Worm (Caenorhabditis elegans) whole organism, L2 larva: ENCODE results near the gene F01D5.1.

Experiments
- F13H6.1 ChIP-seq: sonication (generic microtip); optimal IDR thresholded peaks from 2 replicates; lab custom pipeline; 2016; ENCODE audit warnings: missing genetic modification characterization, missing compliant biosample characterization
- ZK546.5 ChIP-seq: sonication (generic microtip); optimal IDR thresholded peaks from 2 replicates; lab custom pipeline; 2017; ENCODE audit warnings: missing biosample characterization, missing genetic modification characterization
- ceh-16 ChIP-seq: fragments of 150-350 bp; optimal IDR thresholded peaks from 2 replicates; lab custom pipeline; 2014; ENCODE audit warnings: missing biosample characterization, missing genetic modification characterization
- egl-27 ChIP-seq: sonication (generic microtip); optimal IDR thresholded peaks from 3 replicates; lab custom pipeline; 2017; ENCODE audit warnings: missing biosample characterization, missing genetic modification reagents, missing genetic modification characterization
- lin-11 ChIP-seq: fragments of 150-350 bp; sonication (generic microtip); optimal IDR thresholded peaks from 2 replicates; lab custom pipeline; 2014; ENCODE audit warnings: missing biosample characterization, missing genetic modification characterization, inconsistent platforms, mixed read lengths
- mdl-1 ChIP-seq, 2 experiments: fragments of 150-350 bp in 1 of 2; sonication (generic microtip) in 1 of 2; optimal IDR thresholded peaks; 2 replicates each; lab custom pipeline; 2017; ENCODE audit warnings: missing biosample characterization in 2 of 2, missing genetic modification characterization in 2 of 2
- nhr-12 ChIP-seq: fragments of 150-350 bp; optimal IDR thresholded peaks from 2 replicates; lab custom pipeline; 2014; ENCODE audit warnings: missing biosample characterization, missing genetic modification characterization
- nhr-6 ChIP-seq: fragments of 150-350 bp; optimal IDR thresholded peaks from 2 replicates; lab custom pipeline; 2014; ENCODE audit warnings: missing biosample characterization, missing genetic modification characterization
- sma-9 ChIP-seq, 2 experiments: fragments of 150-350 bp in 1 of 2; sonication (generic microtip) in 1 of 2; optimal IDR thresholded peaks; 2 replicates each; lab custom pipeline; 2014 to 2016; ENCODE audit warnings: missing genetic modification characterization in 2 of 2, mild to moderate bottlenecking in 1 of 2, missing biosample characterization in 1 of 2, missing compliant biosample characterization in 1 of 2, missing genetic modification reagents in 1 of 2, moderate library complexity in 1 of 2
- snpc-4 ChIP-seq: fragments of 150-350 bp; optimal IDR thresholded peaks from 2 replicates; lab custom pipeline; 2014; ENCODE audit warnings: missing biosample characterization, missing genetic modification characterization
- ztf-11 ChIP-seq: sonication (generic microtip); optimal IDR thresholded peaks from 2 replicates; lab custom pipeline; 2017; ENCODE audit warnings: missing biosample characterization, missing genetic modification characterization

ce11 chrII:14006210-14006609 lies 8.8 kb upstream of the F01D5.1 start, which contains the start of gene F01D5.6:
- TF ChIP-seq nhr-6 (tag; lab: Kevin White, UChicago) (no peak), lin-11 (tag; lab: Kevin White, UChicago) (no peak), sma-9 (GFP tag; optimal IDR thresholded peaks at IDR 0.05; lab: Kevin White, UChicago) (no peak), sma-9 (tag; optimal IDR thresholded peaks at IDR 0.05; lab: Kevin White, UChicago) (no peak), nhr-12 (no peak), mdl-1 (tag; optimal IDR thresholded peaks at IDR 0.05; lab: Kevin White, UChicago) (no peak), F13H6.1 (tag; lab: Kevin White, UChicago) (no peak), ceh-16 (tag; lab: Kevin White, UChicago) (no peak), ztf-11 (tag; lab: Kevin White, UChicago) (no peak), snpc-4 (no peak), egl-27 (tag; lab: Kevin White, UChicago) (no peak), ZK546.5 (tag; lab: Kevin White, UChicago) (no peak)
